Worm (Caenorhabditis elegans): Measurements from ENCODE around the gene C26E1.1.

Gene C26E1.1

DNA sequence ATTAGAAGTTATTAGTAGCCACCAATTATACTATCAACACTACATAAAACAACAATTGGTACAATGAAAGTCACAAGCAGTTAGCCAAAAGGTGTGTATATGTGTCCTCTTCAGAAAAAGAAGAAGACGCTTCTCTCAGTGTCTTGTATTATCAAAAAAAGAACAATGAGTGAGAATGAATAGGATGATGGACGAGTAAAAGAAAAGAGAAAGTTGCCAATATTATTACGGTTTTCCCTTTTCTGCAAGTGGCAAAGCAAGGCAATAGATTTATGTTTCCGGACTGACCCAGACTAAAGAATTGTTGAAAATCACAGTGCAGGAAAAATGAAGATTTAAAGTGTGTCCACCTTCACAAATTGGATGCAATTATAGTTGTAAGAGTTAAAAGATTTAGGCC is 16.9 kb upstream of the C26E1.1 start:
- TF ChIP-seq dao-5 (tag; optimal IDR thresholded peaks at IDR 0.05): no peak
- TF ChIP-seq W03F9.2 (tag; optimal IDR thresholded peaks at IDR 0.05): no peak
- TF ChIP-seq him-1 (tag; optimal IDR thresholded peaks at IDR 0.05): no peak

DNA sequence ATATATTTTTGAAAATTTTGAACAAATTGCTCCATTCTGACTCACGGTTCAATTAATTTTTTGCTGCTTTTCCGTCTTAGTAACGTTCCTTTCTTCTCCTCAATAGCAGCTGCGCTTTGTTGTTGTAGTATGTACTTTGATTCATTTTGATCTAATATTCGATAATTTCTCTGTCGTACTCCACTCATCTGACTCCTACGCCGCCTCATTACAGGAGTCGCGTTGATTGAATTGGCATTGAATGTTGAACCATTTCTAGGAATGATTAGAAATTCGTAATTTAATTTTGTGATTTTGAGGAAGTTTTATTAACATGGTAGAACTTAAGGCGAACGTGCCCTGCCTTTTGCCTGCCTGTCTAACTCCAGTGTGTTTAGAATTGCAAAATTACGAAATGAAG is 14.4 kb upstream of the C26E1.1 start:
- TF ChIP-seq W03F9.2 (tag; optimal IDR thresholded peaks at IDR 0.05): no peak

DNA sequence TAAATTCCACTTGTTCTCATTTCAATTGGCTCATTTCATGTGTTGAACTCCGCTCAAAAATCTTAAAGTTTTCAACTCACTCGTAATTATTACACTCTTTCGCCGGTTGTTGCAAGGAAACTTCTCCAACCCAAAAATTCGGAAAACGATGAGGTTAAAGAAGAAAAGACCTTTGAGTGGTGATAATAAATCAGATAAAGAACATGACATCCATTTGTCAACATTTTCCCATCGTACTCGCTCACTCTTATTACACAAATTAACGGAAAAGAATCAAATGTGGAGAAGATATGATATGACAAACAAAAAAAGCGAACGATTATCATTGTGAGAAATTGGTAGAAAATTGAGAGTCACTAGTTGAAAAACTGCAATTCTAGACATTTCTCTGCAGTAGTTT is 12.0 kb upstream of the C26E1.1 start:
- TF ChIP-seq W03F9.2 (tag; optimal IDR thresholded peaks at IDR 0.05) (no peak), dao-5 (tag; optimal IDR thresholded peaks at IDR 0.05) (no peak), him-1 (tag; optimal IDR thresholded peaks at IDR 0.05) (no peak)

DNA sequence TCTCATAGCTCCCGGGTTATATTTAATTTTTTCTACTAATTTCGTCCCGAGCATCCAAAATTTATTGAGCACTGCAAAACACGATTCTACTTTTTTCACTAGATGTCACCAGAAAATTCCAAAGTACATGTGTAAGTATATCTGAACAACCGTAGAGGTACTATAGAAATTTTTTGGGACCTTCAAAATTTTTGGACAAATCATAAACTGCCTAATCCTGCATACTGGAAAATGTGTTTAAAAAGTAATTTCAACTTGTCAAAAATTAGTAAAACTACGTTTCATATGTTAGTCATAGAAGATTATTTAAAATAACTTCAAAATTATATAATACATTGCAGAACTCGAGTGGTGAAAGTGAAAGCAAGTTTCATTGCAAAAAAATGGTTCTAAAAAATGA is 10.8 kb upstream of the C26E1.1 start:
- TF ChIP-seq dao-5 (tag; optimal IDR thresholded peaks at IDR 0.05): no peak
- no peak for TF ChIP-seq W03F9.2 (tag; optimal IDR thresholded peaks at IDR 0.05)
- no peak for TF ChIP-seq him-1 (tag; optimal IDR thresholded peaks at IDR 0.05)

DNA sequence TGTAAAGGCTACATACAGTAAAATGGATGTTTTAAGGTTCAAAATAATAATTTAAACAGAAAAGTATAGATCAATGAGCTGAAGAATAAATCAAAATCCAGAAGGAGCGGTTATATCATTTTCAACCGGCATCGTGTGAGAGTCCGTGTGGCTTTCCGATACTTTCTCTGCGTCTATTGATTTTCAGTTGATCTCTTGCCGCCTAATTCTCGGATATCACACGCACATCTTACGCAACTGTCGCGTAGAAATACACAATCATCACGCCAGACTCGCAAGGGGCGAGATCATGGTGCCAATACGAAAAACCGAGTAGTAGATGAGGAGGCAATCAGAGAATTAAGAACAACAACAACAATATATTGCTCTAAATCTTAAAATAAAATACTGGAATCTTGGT is 8.4 kb upstream of the C26E1.1 start:
- TF ChIP-seq W03F9.2 (tag; optimal IDR thresholded peaks at IDR 0.05) (no peak), him-1 (tag; optimal IDR thresholded peaks at IDR 0.05) (no peak), dao-5 (tag; optimal IDR thresholded peaks at IDR 0.05) (no peak)

DNA sequence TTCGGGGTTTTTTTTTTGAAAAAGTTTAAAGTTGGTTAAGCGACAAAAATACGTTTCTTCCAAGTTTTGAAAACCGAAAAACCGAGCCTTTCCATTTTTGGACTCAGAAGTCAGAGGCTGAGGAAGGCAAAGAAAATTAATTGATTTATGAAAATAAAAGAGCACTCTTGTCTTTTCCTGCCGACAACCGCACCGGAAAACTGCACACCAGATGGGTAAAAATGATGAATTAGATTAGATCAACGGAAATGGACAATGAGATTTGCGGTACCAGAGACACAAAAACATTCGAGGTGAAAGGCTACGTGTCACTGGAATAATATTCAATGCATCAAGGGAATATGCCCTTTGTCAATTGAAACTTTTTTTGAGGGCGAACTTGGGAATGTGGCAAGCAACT is 2.8 kb upstream of the C26E1.1 start:
- TF ChIP-seq him-1 (tag; optimal IDR thresholded peaks at IDR 0.05): no peak
- no peak for TF ChIP-seq W03F9.2 (tag; optimal IDR thresholded peaks at IDR 0.05)
- TF ChIP-seq dao-5 (tag; optimal IDR thresholded peaks at IDR 0.05): no peak

DNA sequence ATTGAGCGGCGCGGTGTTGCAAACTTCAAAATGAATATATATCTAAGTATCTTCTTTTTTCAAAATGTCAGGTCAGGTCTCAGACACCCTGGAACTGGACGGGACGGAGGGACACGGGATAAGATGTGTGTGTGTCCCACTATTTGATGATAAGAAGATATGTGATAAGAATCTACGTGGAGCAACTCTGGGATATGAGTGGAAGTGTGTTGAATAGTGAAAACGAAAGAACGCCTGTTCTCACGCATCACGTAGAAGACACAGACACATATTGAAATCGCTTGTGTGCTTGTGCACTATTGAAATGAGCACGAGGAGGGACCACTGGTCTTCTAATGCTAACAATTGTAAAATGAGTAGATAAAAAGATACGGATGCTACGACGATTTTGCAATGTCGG is 1.5 kb upstream of the C26E1.1 start, which contains the start of gene uig-1:
Gene uig-1, minus strand, starts transcription at position 120 of the 400 bp plus-strand sequence.
- TF ChIP-seq dao-5 (tag; optimal IDR thresholded peaks at IDR 0.05) (no peak), W03F9.2 (tag; optimal IDR thresholded peaks at IDR 0.05) (no peak), him-1 (tag; optimal IDR thresholded peaks at IDR 0.05) (no peak)

DNA sequence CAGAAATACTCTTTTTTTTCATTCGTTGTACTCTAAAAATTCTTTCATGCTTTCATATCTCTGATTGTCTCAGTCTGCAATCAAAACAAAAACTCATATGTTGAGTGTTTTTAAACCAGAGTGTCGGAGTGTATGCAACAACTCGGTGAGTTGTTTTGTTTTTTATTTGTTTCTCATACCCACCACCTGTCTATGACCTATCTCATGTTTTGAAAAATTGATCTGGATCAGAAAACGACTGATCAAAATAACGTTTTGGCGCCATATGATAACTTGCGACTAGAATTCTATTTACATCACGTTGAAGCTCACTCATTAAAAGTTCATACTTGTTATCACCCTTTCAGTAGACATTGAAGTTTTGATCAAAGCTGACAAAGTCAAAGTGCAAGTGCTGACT is 1.4 kb downstream of the C26E1.1 start:
- TF ChIP-seq W03F9.2 (tag; optimal IDR thresholded peaks at IDR 0.05): no peak
- no peak for TF ChIP-seq him-1 (tag; optimal IDR thresholded peaks at IDR 0.05)
- TF ChIP-seq dao-5 (tag; optimal IDR thresholded peaks at IDR 0.05): no peak

DNA sequence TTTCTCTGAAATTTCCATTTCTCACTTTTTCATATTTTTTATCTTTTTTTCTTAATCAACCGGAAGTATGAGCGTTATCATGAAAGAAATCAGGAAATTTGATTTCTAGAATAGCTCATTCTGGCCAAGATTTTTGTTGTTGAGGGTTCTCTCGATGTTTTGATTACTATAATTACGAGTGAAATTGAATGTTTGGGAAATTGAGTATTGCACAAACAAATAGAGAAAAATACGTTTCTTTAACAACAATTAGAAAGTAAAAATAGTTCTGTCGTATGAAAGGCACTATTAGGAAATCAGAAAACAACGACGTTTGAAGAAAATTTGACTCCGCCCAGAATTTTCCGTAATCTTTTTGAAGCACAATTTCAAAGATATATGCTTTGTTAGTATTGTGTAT is 2.1 kb downstream of the C26E1.1 start:
- TF ChIP-seq dao-5 (tag; optimal IDR thresholded peaks at IDR 0.05): no peak
- TF ChIP-seq W03F9.2 (tag; optimal IDR thresholded peaks at IDR 0.05): no peak
- TF ChIP-seq him-1 (tag; optimal IDR thresholded peaks at IDR 0.05): no peak

DNA sequence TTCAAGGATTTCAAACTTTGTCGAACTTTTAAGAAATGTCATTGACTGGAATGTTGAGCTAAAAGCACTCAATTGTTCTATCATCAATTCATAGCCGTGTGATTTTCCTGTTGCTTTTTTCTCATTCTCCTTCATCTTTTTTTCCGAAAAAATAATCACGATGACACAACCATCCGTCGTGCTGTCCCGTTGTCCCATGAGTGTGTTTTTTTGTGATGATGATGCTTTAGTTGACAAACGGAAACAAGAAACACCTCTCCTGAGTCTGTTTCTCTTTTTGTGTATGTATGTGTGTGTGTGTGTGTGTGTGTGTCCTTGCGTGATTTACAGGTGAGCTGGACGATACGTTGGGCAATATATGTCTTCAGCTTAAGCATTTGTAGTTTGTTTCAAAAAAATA is 3.2 kb downstream of the C26E1.1 start:
- TF ChIP-seq W03F9.2 (tag; optimal IDR thresholded peaks at IDR 0.05) (no peak), him-1 (tag; optimal IDR thresholded peaks at IDR 0.05) (no peak), dao-5 (tag; optimal IDR thresholded peaks at IDR 0.05) (no peak)

DNA sequence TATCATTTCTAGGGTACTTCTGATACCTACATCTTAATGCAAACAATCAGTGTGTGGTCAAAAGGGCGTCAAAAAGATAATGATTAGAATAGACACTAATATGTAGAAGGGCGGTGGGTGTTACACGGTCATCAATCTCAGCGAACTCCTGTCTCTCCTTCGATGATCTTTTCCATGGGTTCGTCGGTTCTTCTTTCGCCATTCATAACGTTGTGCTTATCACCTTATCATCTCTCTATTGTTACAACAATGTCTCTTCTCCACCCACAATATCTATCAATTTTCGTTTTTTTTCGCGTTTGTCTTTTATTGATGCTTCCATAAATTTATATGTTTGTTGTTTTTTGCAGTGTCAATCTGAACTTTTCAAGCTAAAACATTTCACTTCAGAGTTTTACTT is 4.1 kb downstream of the C26E1.1 start, which contains the start of gene ceh-79:
Gene ceh-79, plus strand, starts transcription at position 391 of the 400 bp plus-strand sequence.
- no peak for TF ChIP-seq dao-5 (tag; optimal IDR thresholded peaks at IDR 0.05)
- no peak for TF ChIP-seq W03F9.2 (tag; optimal IDR thresholded peaks at IDR 0.05)
- TF ChIP-seq him-1 (tag; optimal IDR thresholded peaks at IDR 0.05): no peak

DNA sequence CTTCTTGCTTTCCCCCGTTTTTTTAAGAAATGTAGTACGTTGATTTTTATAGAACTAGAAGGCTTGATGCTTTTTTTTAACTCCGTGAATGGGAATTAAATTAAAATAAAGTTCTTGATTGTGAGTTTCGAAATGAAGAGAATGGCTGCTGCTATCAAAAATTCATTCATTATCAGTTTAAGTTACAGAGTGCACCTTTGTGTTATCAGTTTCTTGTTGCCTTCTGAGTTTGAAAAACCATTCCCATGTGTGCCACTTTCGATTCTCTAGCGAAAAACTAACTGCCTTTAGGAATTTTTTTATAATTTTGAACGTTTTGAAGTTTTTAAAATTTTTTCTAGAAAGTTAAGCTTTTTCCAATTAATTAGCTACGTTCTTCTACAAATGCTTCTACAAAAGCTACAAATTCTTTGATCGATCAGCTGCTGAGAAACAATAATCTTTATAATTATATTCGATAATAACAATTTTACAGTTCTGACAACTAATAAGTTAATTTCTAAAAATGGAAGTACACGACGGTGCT is 7.4 kb downstream of the C26E1.1 start, which contains the start of gene C26E1.2:
Gene C26E1.2, plus strand, starts transcription at position 476 of the 526 bp plus-strand sequence.
- no peak for TF ChIP-seq him-1 (tag; optimal IDR thresholded peaks at IDR 0.05)
- TF ChIP-seq W03F9.2 (tag; optimal IDR thresholded peaks at IDR 0.05): no peak
- no peak for TF ChIP-seq dao-5 (tag; optimal IDR thresholded peaks at IDR 0.05)

DNA sequence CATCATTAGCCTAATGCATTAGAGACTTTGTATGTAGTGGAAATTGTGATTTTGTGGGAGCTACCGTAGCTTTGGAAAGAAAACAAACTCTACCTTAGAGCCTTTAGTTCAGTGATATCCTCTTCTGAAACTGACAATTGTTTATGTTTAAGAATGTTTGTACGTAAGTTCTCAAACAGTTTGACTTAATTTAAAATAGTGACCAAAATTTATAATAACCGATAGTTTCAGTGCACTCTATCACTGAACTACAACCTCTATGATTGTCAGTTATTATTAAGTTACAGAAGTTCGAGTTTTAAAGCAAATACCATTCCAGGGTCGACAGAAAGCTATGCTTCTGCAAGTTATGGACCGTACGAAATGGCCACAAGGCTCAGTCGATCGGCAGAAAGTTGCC is 11.3 kb downstream of the C26E1.1 start, which contains the start of gene C50B6.1:
Gene C50B6.1, plus strand, starts transcription at position 301 of the 400 bp plus-strand sequence.
- TF ChIP-seq dao-5 (tag; optimal IDR thresholded peaks at IDR 0.05) (no peak), him-1 (tag; optimal IDR thresholded peaks at IDR 0.05) (no peak), W03F9.2 (tag; optimal IDR thresholded peaks at IDR 0.05) (no peak)

DNA sequence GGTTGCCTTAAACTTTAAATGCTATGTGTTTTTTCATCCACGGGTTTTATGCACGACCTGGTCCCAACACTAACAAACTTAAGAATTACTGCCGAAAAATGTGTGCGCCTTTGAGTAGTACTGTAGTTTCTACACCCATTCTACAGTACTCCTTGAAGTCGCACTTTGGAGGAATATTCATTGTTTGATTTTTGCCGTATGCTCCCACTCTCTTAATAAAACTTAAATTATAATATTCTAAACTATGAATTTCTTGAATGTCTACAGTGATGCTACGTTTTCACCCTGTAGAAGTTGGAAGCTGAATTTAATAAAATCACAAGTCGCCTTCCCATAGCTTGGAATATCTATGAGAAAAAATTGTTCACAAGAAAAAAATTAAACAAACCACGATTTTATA is 12.5 kb downstream of the C26E1.1 start:
- TF ChIP-seq W03F9.2 (tag; optimal IDR thresholded peaks at IDR 0.05) (no peak), dao-5 (tag; optimal IDR thresholded peaks at IDR 0.05) (no peak), him-1 (tag; optimal IDR thresholded peaks at IDR 0.05) (no peak)

DNA sequence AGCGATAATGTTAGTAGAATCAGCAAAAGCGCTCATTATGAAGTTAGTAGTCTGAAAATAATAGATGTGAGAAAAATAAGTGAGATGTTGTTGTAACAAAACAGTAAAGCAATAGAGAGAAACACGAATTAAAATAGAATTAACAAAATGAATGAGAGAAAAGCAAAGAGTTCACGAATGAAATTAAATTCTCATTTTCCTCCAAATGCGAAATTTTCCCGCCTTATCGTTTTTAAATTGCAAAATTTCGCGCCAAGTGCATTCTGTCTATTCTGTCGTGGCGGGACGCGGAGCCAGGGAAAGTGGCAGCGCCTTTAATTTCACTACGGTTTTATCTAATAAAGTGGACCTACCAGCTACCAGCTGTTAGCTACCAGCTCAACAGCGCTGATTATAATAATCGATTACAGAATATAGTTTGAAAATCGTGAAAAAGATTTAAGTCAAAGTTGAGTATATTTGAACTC is 14.9 kb downstream of the C26E1.1 start, which contains the start of gene nasp-2:
Gene nasp-2, minus strand, starts transcription at position 51 of the 467 bp plus-strand sequence.
- TF ChIP-seq him-1 (tag; optimal IDR thresholded peaks at IDR 0.05) (no peak), dao-5 (tag; optimal IDR thresholded peaks at IDR 0.05) (no peak), W03F9.2 (tag; optimal IDR thresholded peaks at IDR 0.05) (peak; percentile 52)
